Fruit fly (Drosophila melanogaster) whole organism, embryonic: ENCODE measurements around the gene Orco.

Experiments used
- Blimp-1 ChIP-seq: fragments of 200-800 bp; sonication (Bioruptor generic); optimal IDR thresholded peaks from 3 replicates; lab custom pipeline; 2018; ENCODE audit warnings: missing biosample characterization, missing genetic modification characterization, mild to moderate bottlenecking, moderate library complexity, missing genetic modification reagents
- CG10267 ChIP-seq: fragments of 200-800 bp; sonication (Bioruptor generic); optimal IDR thresholded peaks from 2 replicates; lab custom pipeline; 2018; ENCODE audit warnings: missing biosample characterization, mild to moderate bottlenecking, missing genetic modification characterization, moderate library complexity
- CG10274 ChIP-seq: fragments of 200-800 bp; sonication (Bioruptor generic); optimal IDR thresholded peaks from 3 replicates; lab custom pipeline; 2017; ENCODE audit warnings: missing biosample characterization, mild to moderate bottlenecking, missing genetic modification characterization
- CG11247 ChIP-seq: fragments of 200-800 bp; sonication (Bioruptor generic); IDR thresholded peaks from 2 replicates; pipeline ENCODE4 v1.3.6; 2022; ENCODE audit warnings: missing biosample characterization, missing genetic modification characterization
- CG11723 ChIP-seq: fragments of 200-800 bp; sonication (Bioruptor generic); optimal IDR thresholded peaks from 2 replicates; lab custom pipeline; 2017; ENCODE audit warnings: missing biosample characterization, mild to moderate bottlenecking, missing genetic modification characterization
- CG12104 ChIP-seq: fragments of 200-800 bp; sonication (Bioruptor generic); optimal IDR thresholded peaks from 3 replicates; lab custom pipeline; 2016; ENCODE audit warnings: missing biosample characterization, missing genetic modification characterization
- CG1233 ChIP-seq: fragments of 200-800 bp; sonication (Bioruptor generic); optimal IDR thresholded peaks from 4 replicates; lab custom pipeline; 2018; ENCODE audit warnings: missing biosample characterization, mild to moderate bottlenecking, missing genetic modification characterization
- CG13424 ChIP-seq: fragments of 200-800 bp; sonication (Bioruptor generic); optimal IDR thresholded peaks from 2 replicates; lab custom pipeline; 2019; ENCODE audit warnings: missing biosample characterization, mild to moderate bottlenecking, missing genetic modification characterization, moderate library complexity
- CG17568 ChIP-seq: fragments of 200-800 bp; sonication (Bioruptor generic); optimal IDR thresholded peaks from 2 replicates; lab custom pipeline; 2018; ENCODE audit warnings: missing biosample characterization, mild to moderate bottlenecking, missing genetic modification characterization, moderate library complexity
- CG18011 ChIP-seq: fragments of 200-800 bp; sonication (Bioruptor generic); optimal IDR thresholded peaks from 2 replicates; lab custom pipeline; 2017; ENCODE audit warnings: missing biosample characterization, missing genetic modification characterization, mild to moderate bottlenecking, moderate library complexity, missing genotype
- CG2202 ChIP-seq: fragments of 200-800 bp; sonication (Bioruptor generic); optimal IDR thresholded peaks from 2 replicates; lab custom pipeline; 2018; ENCODE audit warnings: missing biosample characterization, mild to moderate bottlenecking, missing genetic modification characterization
- CG3726 ChIP-seq: fragments of 200-800 bp; sonication (Bioruptor generic); IDR thresholded peaks from 3 replicates; pipeline ENCODE4, ENCODE4 v1.3.6; 2022; ENCODE audit warnings: missing biosample characterization, missing genetic modification characterization
- CG4282 ChIP-seq: fragments of 200-800 bp; sonication (Bioruptor generic); optimal IDR thresholded peaks from 2 replicates; lab custom pipeline; 2016; ENCODE audit warnings: missing biosample characterization, missing genetic modification characterization
- CG4360 ChIP-seq: fragments of 200-800 bp; sonication (Bioruptor generic); IDR thresholded peaks from 2 replicates; pipeline ENCODE4 v1.3.6; 2022; ENCODE audit warnings: missing biosample characterization, missing genetic modification characterization
- CG6175 ChIP-seq: fragments of 200-800 bp; sonication (Bioruptor generic); IDR thresholded peaks from 3 replicates; pipeline ENCODE4 v1.3.6; 2022; ENCODE audit warnings: missing biosample characterization, missing genetic modification characterization
- CG6689 ChIP-seq: fragments of 200-800 bp; sonication (Bioruptor generic); IDR thresholded peaks from 2 replicates; pipeline ENCODE4 v1.3.6; 2022; ENCODE audit warnings: missing biosample characterization, missing genetic modification characterization
- CG6765 ChIP-seq: fragments of 200-800 bp; sonication (Bioruptor generic); optimal IDR thresholded peaks from 3 replicates; lab custom pipeline; 2017; ENCODE audit warnings: missing biosample characterization, mild to moderate bottlenecking, missing genetic modification characterization
- CG8765 ChIP-seq: fragments of 200-800 bp; sonication (Bioruptor generic); IDR thresholded peaks from 2 replicates; pipeline ENCODE4 v1.3.6; 2022; ENCODE audit warnings: missing biosample characterization, missing genetic modification characterization
- CrebB ChIP-seq: fragments of 200-800 bp; sonication (Bioruptor generic); optimal IDR thresholded peaks from 3 replicates; lab custom pipeline; 2018; ENCODE audit warnings: missing biosample characterization, mild to moderate bottlenecking, missing genetic modification characterization
- Dll ChIP-seq: fragments of 200-800 bp; sonication (Bioruptor generic); IDR thresholded peaks from 4 replicates; pipeline ENCODE4 v1.3.6; 2022; ENCODE audit warnings: missing biosample characterization, missing genetic modification characterization; ENCODE audit not compliant: partially characterized antibody
- E2f2 ChIP-seq: fragments of 200-800 bp; sonication (Bioruptor generic); IDR thresholded peaks from 2 replicates; pipeline ENCODE4 v1.3.6; 2022; ENCODE audit warnings: missing biosample characterization, missing genetic modification characterization
- H2.0 ChIP-seq: fragments of 200-800 bp; sonication (Bioruptor generic); IDR thresholded peaks from 2 replicates; pipeline ENCODE4 v1.3.6; 2022; ENCODE audit warnings: missing biosample characterization, missing genetic modification characterization
- HmgD ChIP-seq: fragments of 200-800 bp; sonication (Bioruptor generic); optimal IDR thresholded peaks from 3 replicates; lab custom pipeline; 2016; ENCODE audit warnings: missing biosample characterization, missing genetic modification characterization
- HmgZ ChIP-seq: fragments of 200-800 bp; sonication (Bioruptor generic); optimal IDR thresholded peaks from 2 replicates; lab custom pipeline; 2018; ENCODE audit warnings: missing biosample characterization, mild to moderate bottlenecking, missing genetic modification characterization
- Hsf ChIP-seq: fragments of 200-800 bp; sonication (Bioruptor generic); optimal IDR thresholded peaks from 3 replicates; lab custom pipeline; 2016; ENCODE audit warnings: missing biosample characterization, missing genetic modification characterization
- Nf-YB ChIP-seq: fragments of 200-800 bp; sonication (Bioruptor generic); optimal IDR thresholded peaks from 3 replicates; lab custom pipeline; 2019; ENCODE audit warnings: missing biosample characterization, mild to moderate bottlenecking, missing genetic modification characterization, moderate library complexity
- Ravus ChIP-seq: fragments of 200-800 bp; sonication (Bioruptor generic); IDR thresholded peaks from 2 replicates; pipeline ENCODE4 v1.3.6; 2022; ENCODE audit warnings: missing biosample characterization, missing genetic modification characterization
- Rfx ChIP-seq: fragments of 200-800 bp; sonication (Bioruptor generic); IDR thresholded peaks from 2 replicates; pipeline ENCODE4 v1.3.6; 2022; ENCODE audit warnings: missing biosample characterization, missing genetic modification characterization
- Sry-δ ChIP-seq: fragments of 200-800 bp; sonication (Bioruptor generic); optimal IDR thresholded peaks from 2 replicates; lab custom pipeline; 2016; ENCODE audit warnings: missing biosample characterization, missing genetic modification characterization
- Tbp ChIP-seq: fragments of >200 bp; optimal IDR thresholded peaks from 2 replicates; lab custom pipeline; 2018; ENCODE audit warnings: missing biosample characterization, missing genetic modification characterization
- bowl ChIP-seq: fragments of 200-800 bp; sonication (Bioruptor generic); IDR thresholded peaks from 2 replicates; pipeline ENCODE4 v1.3.6; 2022; ENCODE audit warnings: missing biosample characterization, missing genetic modification characterization
- br ChIP-seq: fragments of >200 bp; optimal IDR thresholded peaks from 2 replicates; lab custom pipeline; 2017
- btn ChIP-seq: fragments of 200-800 bp; sonication (Bioruptor generic); optimal IDR thresholded peaks from 2 replicates; lab custom pipeline; 2016; ENCODE audit warnings: missing biosample characterization, missing genetic modification characterization
- dmrt11E ChIP-seq: fragments of 200-800 bp; sonication (Bioruptor generic); optimal IDR thresholded peaks from 3 replicates; lab custom pipeline; 2018; ENCODE audit warnings: missing biosample characterization, mild to moderate bottlenecking, missing genetic modification characterization, moderate library complexity
- ems ChIP-seq: fragments of 200-800 bp; sonication (Bioruptor generic); optimal IDR thresholded peaks from 3 replicates; lab custom pipeline; 2016; ENCODE audit warnings: missing biosample characterization, missing genetic modification characterization
- fd96Cb ChIP-seq: fragments of 200-800 bp; sonication (Bioruptor generic); optimal IDR thresholded peaks from 2 replicates; lab custom pipeline; 2018; ENCODE audit warnings: missing biosample characterization, mild to moderate bottlenecking, missing genetic modification characterization, moderate library complexity
- kni ChIP-seq: fragments of 200-800 bp; sonication (Bioruptor generic); optimal IDR thresholded peaks from 3 replicates; lab custom pipeline; 2017; ENCODE audit warnings: mild to moderate bottlenecking, missing biosample characterization, missing genetic modification reagents, missing genetic modification characterization
- knrl ChIP-seq: fragments of 200-800 bp; sonication (Bioruptor generic); IDR thresholded peaks from 3 replicates; pipeline ENCODE4 v1.3.6; 2022; ENCODE audit warnings: missing biosample characterization, missing genetic modification characterization; ENCODE audit not compliant: partially characterized antibody
- mam ChIP-seq: fragments of 200-800 bp; sonication (Bioruptor generic); optimal IDR thresholded peaks from 3 replicates; lab custom pipeline; 2016; ENCODE audit warnings: missing biosample characterization, missing genetic modification characterization
- nerfin-2 ChIP-seq: fragments of 200-800 bp; sonication (Bioruptor generic); IDR thresholded peaks from 2 replicates; pipeline ENCODE4 v1.3.6; 2022; ENCODE audit warnings: missing biosample characterization, missing genetic modification characterization; ENCODE audit not compliant: partially characterized antibody
- onecut ChIP-seq: fragments of 200-800 bp; sonication (Bioruptor generic); IDR thresholded peaks from 2 replicates; pipeline ENCODE4 v1.3.6; 2022; ENCODE audit warnings: missing biosample characterization, missing genetic modification characterization
- p53 ChIP-seq: fragments of 200-800 bp; sonication (Bioruptor generic); optimal IDR thresholded peaks from 2 replicates; lab custom pipeline; 2016; ENCODE audit warnings: missing biosample characterization, missing genetic modification characterization
- sd ChIP-seq: fragments of 200-800 bp; sonication (Bioruptor generic); optimal IDR thresholded peaks from 3 replicates; lab custom pipeline; 2018; ENCODE audit warnings: missing biosample characterization, mild to moderate bottlenecking, missing genetic modification characterization, moderate library complexity
- slbo ChIP-seq: fragments of 200-800 bp; sonication (Bioruptor generic); IDR thresholded peaks from 2 replicates; pipeline ENCODE4 v1.3.6; 2022; ENCODE audit warnings: missing biosample characterization, missing genetic modification characterization
- sr ChIP-seq: fragments of 200-800 bp; sonication (Bioruptor generic); IDR thresholded peaks from 3 replicates; pipeline ENCODE4 v1.3.6; 2022; ENCODE audit warnings: missing biosample characterization, missing genetic modification characterization
- stc ChIP-seq: fragments of 200-800 bp; sonication (Bioruptor generic); IDR thresholded peaks from 2 replicates; pipeline ENCODE4 v1.3.6; 2022; ENCODE audit warnings: missing biosample characterization, missing genetic modification characterization
- tgo ChIP-seq: fragments of 200-800 bp; sonication (Bioruptor generic); IDR thresholded peaks from 3 replicates; pipeline ENCODE4 v1.3.6; 2022; ENCODE audit warnings: missing biosample characterization, missing genetic modification characterization
- tio ChIP-seq: fragments of 200-800 bp; sonication (Bioruptor generic); optimal IDR thresholded peaks from 2 replicates; lab custom pipeline; 2017; ENCODE audit warnings: missing biosample characterization, missing genetic modification characterization, inconsistent platforms
- toy ChIP-seq: fragments of 200-800 bp; sonication (Bioruptor generic); IDR thresholded peaks from 2 replicates; pipeline ENCODE4 v1.3.6; 2022; ENCODE audit warnings: missing biosample characterization, missing genetic modification characterization
- usp ChIP-seq: fragments of >200 bp; optimal IDR thresholded peaks from 2 replicates; lab custom pipeline; 2017; ENCODE audit warnings: missing biosample characterization, missing genetic modification characterization

Orco gene

dm6 chr3R:5361681-5362319 lies 50.4 kb downstream of the Orco start (continued):
- peak; percentile 18 for TF ChIP-seq CG12104 (GFP tag; lab: Kevin White, UChicago)
- peak; percentile 38 for TF ChIP-seq CG18011 (GFP tag; lab: Kevin White, UChicago)
- TF ChIP-seq Sry-δ (GFP tag; lab: Kevin White, UChicago): peak; percentile 42
- TF ChIP-seq CG4360 (GFP tag; lab: Robert Waterston, UW): no peak
- TF ChIP-seq usp: no peak
- peak; percentile 73 for TF ChIP-seq ems (GFP tag; lab: Kevin White, UChicago)
- peak; percentile 81 for TF ChIP-seq fd96Cb (tag; lab: Kevin White, UChicago)
- TF ChIP-seq bowl: peak; percentile 47; the same call in 1 of the 2 replicates
- TF ChIP-seq slbo (GFP tag; lab: Robert Waterston, UW): peak; percentile 92
- peak; percentile 80 for TF ChIP-seq Blimp-1 (GFP tag; lab: Kevin White, UChicago)
- TF ChIP-seq CG3726 (GFP tag; lab: Robert Waterston, UW): peak; percentile 79; the same call in 1 of the 3 replicates
- TF ChIP-seq Dll (GFP tag; lab: Robert Waterston, UW): no peak
- peak; percentile 71 for TF ChIP-seq HmgZ (tag; lab: Kevin White, UChicago)
- TF ChIP-seq CG8765 (GFP tag; lab: Robert Waterston, UW): peak; percentile 64; the same call in 1 of the 2 replicates
- peak; percentile 64; the same call in 1 of the 2 replicates for TF ChIP-seq toy (GFP tag; lab: Robert Waterston, UW)
- TF ChIP-seq onecut (GFP tag; lab: Robert Waterston, UW): peak; percentile 71
- TF ChIP-seq CG4282 (GFP tag; lab: Kevin White, UChicago): peak; percentile 44
- peak; percentile 66 for TF ChIP-seq CG10267 (tag; lab: Kevin White, UChicago)
- TF ChIP-seq Nf-YB: peak; percentile 61
- peak; percentile 50; the same call in 1 of the 2 replicates for TF ChIP-seq Ravus
- TF ChIP-seq CG17568 (GFP tag; lab: Kevin White, UChicago): no peak
- peak; percentile 61 for TF ChIP-seq CG1233 (GFP tag; lab: Kevin White, UChicago)
- TF ChIP-seq CG13424 (tag; lab: Kevin White, UChicago): peak; percentile 76
- TF ChIP-seq sr (GFP tag; lab: Robert Waterston, UW): peak; percentile 63; the same call in 1 of the 3 replicates
- no peak for TF ChIP-seq Tbp (GFP tag; lab: Kevin White, UChicago)
- peak; percentile 87 for TF ChIP-seq CG6689 (GFP tag; lab: Robert Waterston, UW)
- TF ChIP-seq nerfin-2 (GFP tag; lab: Robert Waterston, UW): no peak
- 0 out of 3 replicates have a peak, but pooled peaks have one; percentile 68 for TF ChIP-seq CG6175 (GFP tag; lab: Robert Waterston, UW)
- peak; percentile 29 for TF ChIP-seq CG10274 (GFP tag; lab: Kevin White, UChicago)
- peak; percentile 25 for TF ChIP-seq HmgD
- TF ChIP-seq btn (GFP tag; lab: Kevin White, UChicago): peak; percentile 60
- peak; percentile 90 for TF ChIP-seq mam (GFP tag; lab: Kevin White, UChicago)
- peak; percentile 79 for TF ChIP-seq CG11247 (GFP tag; lab: Robert Waterston, UW)
- TF ChIP-seq CG6765 (GFP tag; lab: Kevin White, UChicago): peak; percentile 54
- TF ChIP-seq p53 (GFP tag; lab: Kevin White, UChicago): peak; percentile 35
- peak; percentile 48 for TF ChIP-seq CG2202
- TF ChIP-seq H2.0 (GFP tag; lab: Robert Waterston, UW): peak; percentile 83
- TF ChIP-seq stc (GFP tag; lab: Robert Waterston, UW): peak; percentile 88
- TF ChIP-seq br (lab: Kevin White, UChicago): no peak
- TF ChIP-seq CrebB (tag; lab: Kevin White, UChicago): peak; percentile 80
- TF ChIP-seq knrl (GFP tag; lab: Robert Waterston, UW): no peak
- TF ChIP-seq E2f2: peak; percentile 60; the same call in 1 of the 2 replicates
- peak; percentile 61 for TF ChIP-seq sd
- TF ChIP-seq Hsf (GFP tag; lab: Kevin White, UChicago): peak; percentile 75
- TF ChIP-seq tio (GFP tag; lab: Kevin White, UChicago): peak; percentile 67
- TF ChIP-seq CG11723 (GFP tag; lab: Kevin White, UChicago): peak; percentile 66
- TF ChIP-seq tgo (GFP tag; lab: Robert Waterston, UW): peak; percentile 81
- TF ChIP-seq dmrt11E (tag; lab: Kevin White, UChicago): peak; percentile 55
- TF ChIP-seq Rfx (GFP tag; lab: Robert Waterston, UW): peak; percentile 93
- TF ChIP-seq kni (GFP tag; lab: Kevin White, UChicago): peak; percentile 1
